Worm (Caenorhabditis elegans) whole organism, mixed stage, embryonic: Measurements from ENCODE around the gene F45E1.2.

Experiments
- M03D4.4 ChIP-seq: sonication (generic microtip); optimal IDR thresholded peaks from 2 replicates; lab custom pipeline; 2017; ENCODE audit warnings: mild to moderate bottlenecking, missing genetic modification characterization, missing compliant biosample characterization
- bed-3 ChIP-seq: fragments of 200-800 bp; sonication (Bioruptor generic); optimal IDR thresholded peaks from 3 replicates; lab custom pipeline; 2018; ENCODE audit warnings: mild to moderate bottlenecking, missing genetic modification characterization, moderate library complexity, missing compliant biosample characterization
- blmp-1 ChIP-seq: fragments of 150-350 bp; optimal IDR thresholded peaks from 2 replicates; lab custom pipeline; 2014; ENCODE audit warnings: missing biosample characterization, missing genetic modification characterization
- ceh-39 ChIP-seq: fragments of 150-350 bp; optimal IDR thresholded peaks from 2 replicates; lab custom pipeline; 2014; ENCODE audit warnings: missing biosample characterization, missing genetic modification characterization
- ceh-43 ChIP-seq: fragments of 200-800 bp; sonication (Bioruptor generic); optimal IDR thresholded peaks from 2 replicates; lab custom pipeline; 2018; ENCODE audit warnings: mild to moderate bottlenecking, missing genetic modification characterization, moderate library complexity, missing compliant biosample characterization
- ceh-83 ChIP-seq: fragments of 200-800 bp; sonication (Bioruptor generic); optimal IDR thresholded peaks from 2 replicates; lab custom pipeline; 2018; ENCODE audit warnings: mild to moderate bottlenecking, missing genetic modification characterization, missing compliant biosample characterization
- ces-1 ChIP-seq: fragments of 150-350 bp; optimal IDR thresholded peaks from 2 replicates; lab custom pipeline; 2014; ENCODE audit warnings: missing biosample characterization, missing genetic modification reagents, missing genetic modification characterization
- cnd-1 ChIP-seq: fragments of 200-800 bp; sonication (Bioruptor generic); optimal IDR thresholded peaks from 2 replicates; lab custom pipeline; 2018; ENCODE audit warnings: mild to moderate bottlenecking, missing genetic modification characterization, missing compliant biosample characterization
- drap-1 ChIP-seq: fragments of 200-800 bp; sonication (Bioruptor generic); optimal IDR thresholded peaks from 3 replicates; lab custom pipeline; 2018; ENCODE audit warnings: mild to moderate bottlenecking, missing genetic modification characterization, missing compliant biosample characterization
- elt-1 ChIP-seq: sonication (generic microtip); optimal IDR thresholded peaks from 2 replicates; lab custom pipeline; 2017; ENCODE audit warnings: missing genetic modification characterization, mild to moderate bottlenecking, missing compliant biosample characterization, antibody characterized with exemption, moderate library complexity, borderline replicate concordance; ENCODE audit not compliant: insufficient read depth
- elt-3 ChIP-seq: fragments of 150-350 bp; optimal IDR thresholded peaks from 2 replicates; lab custom pipeline; 2014; ENCODE audit warnings: missing biosample characterization, missing genetic modification characterization
- flh-1 ChIP-seq: fragments of 200-800 bp; sonication (Bioruptor generic); optimal IDR thresholded peaks from 2 replicates; lab custom pipeline; 2018; ENCODE audit warnings: mild to moderate bottlenecking, missing genetic modification characterization, moderate library complexity, missing compliant biosample characterization
- ham-2 ChIP-seq: fragments of 200-800 bp; sonication (Bioruptor generic); optimal IDR thresholded peaks from 2 replicates; lab custom pipeline; 2018; ENCODE audit warnings: mild to moderate bottlenecking, missing genetic modification characterization, missing compliant biosample characterization
- hlh-1 ChIP-seq: fragments of 150-350 bp; optimal IDR thresholded peaks from 2 replicates; lab custom pipeline; 2014; ENCODE audit warnings: missing biosample characterization, missing genetic modification reagents, missing genetic modification characterization
- lin-13 ChIP-seq: fragments of 150-350 bp; optimal IDR thresholded peaks from 2 replicates; lab custom pipeline; 2014; ENCODE audit warnings: missing biosample characterization, missing genetic modification characterization
- lin-32 ChIP-seq: fragments of 200-800 bp; sonication (Bioruptor generic); optimal IDR thresholded peaks from 2 replicates; lab custom pipeline; 2018; ENCODE audit warnings: mild to moderate bottlenecking, missing genetic modification characterization, missing compliant biosample characterization
- lsy-2 ChIP-seq: fragments of 150-350 bp; optimal IDR thresholded peaks from 2 replicates; lab custom pipeline; 2014; ENCODE audit warnings: missing biosample characterization, missing genetic modification characterization
- mab-5 ChIP-seq: fragments of 150-350 bp; optimal IDR thresholded peaks from 2 replicates; lab custom pipeline; 2014; ENCODE audit warnings: missing biosample characterization, missing genetic modification characterization
- mls-2 ChIP-seq: sonication (generic microtip); optimal IDR thresholded peaks from 2 replicates; lab custom pipeline; 2016; ENCODE audit warnings: mild to moderate bottlenecking, missing genetic modification characterization, moderate library complexity, missing compliant biosample characterization
- nhr-2 ChIP-seq: fragments of 150-350 bp; optimal IDR thresholded peaks from 2 replicates; lab custom pipeline; 2014; ENCODE audit warnings: missing biosample characterization, missing genetic modification characterization
- nhr-237 ChIP-seq: fragments of 150-350 bp; optimal IDR thresholded peaks from 2 replicates; lab custom pipeline; 2014; ENCODE audit warnings: missing biosample characterization, missing genetic modification characterization
- nhr-28 ChIP-seq: fragments of 150-350 bp; optimal IDR thresholded peaks from 2 replicates; lab custom pipeline; 2014; ENCODE audit warnings: missing biosample characterization, missing genetic modification characterization
- nhr-76 ChIP-seq: sonication (generic microtip); optimal IDR thresholded peaks from 2 replicates; lab custom pipeline; 2017; ENCODE audit warnings: missing biosample characterization, missing genetic modification characterization
- sem-2 ChIP-seq: fragments of 200-800 bp; sonication (Bioruptor generic); optimal IDR thresholded peaks from 2 replicates; lab custom pipeline; 2018; ENCODE audit warnings: mild to moderate bottlenecking, missing genetic modification characterization, missing compliant biosample characterization
- snpc-4 ChIP-seq: fragments of 150-350 bp; optimal IDR thresholded peaks from 2 replicates; lab custom pipeline; 2014; ENCODE audit warnings: missing biosample characterization, missing genetic modification characterization
- sptf-1 ChIP-seq: sonication (generic microtip); optimal IDR thresholded peaks from 2 replicates; lab custom pipeline; 2017; ENCODE audit warnings: mild to moderate bottlenecking, missing genetic modification characterization, moderate library complexity, missing compliant biosample characterization
- tbx-8 ChIP-seq: fragments of 200-800 bp; sonication (Bioruptor generic); optimal IDR thresholded peaks from 2 replicates; lab custom pipeline; 2018; ENCODE audit warnings: mild to moderate bottlenecking, missing genetic modification characterization, moderate library complexity, missing compliant biosample characterization
- unc-120 ChIP-seq: sonication (generic microtip); optimal IDR thresholded peaks from 2 replicates; lab custom pipeline; 2017; ENCODE audit warnings: missing genetic modification characterization, missing compliant biosample characterization; ENCODE audit not compliant: poor library complexity, severe bottlenecking
- unc-39 ChIP-seq: fragments of 150-350 bp; optimal IDR thresholded peaks from 2 replicates; lab custom pipeline; 2014; ENCODE audit warnings: missing biosample characterization, missing genetic modification characterization
- unc-62 ChIP-seq: fragments of 150-350 bp; optimal IDR thresholded peaks from 2 replicates; lab custom pipeline; 2014; ENCODE audit warnings: missing biosample characterization, missing genetic modification reagents, missing genetic modification characterization
- zip-8 ChIP-seq: fragments of 150-350 bp; optimal IDR thresholded peaks from 2 replicates; lab custom pipeline; 2014; ENCODE audit warnings: missing biosample characterization, missing genetic modification characterization
- ztf-11 ChIP-seq: fragments of 150-350 bp; optimal IDR thresholded peaks from 2 replicates; lab custom pipeline; 2014; ENCODE audit warnings: missing biosample characterization, missing genetic modification characterization

F45E1.2 gene

DNA sequence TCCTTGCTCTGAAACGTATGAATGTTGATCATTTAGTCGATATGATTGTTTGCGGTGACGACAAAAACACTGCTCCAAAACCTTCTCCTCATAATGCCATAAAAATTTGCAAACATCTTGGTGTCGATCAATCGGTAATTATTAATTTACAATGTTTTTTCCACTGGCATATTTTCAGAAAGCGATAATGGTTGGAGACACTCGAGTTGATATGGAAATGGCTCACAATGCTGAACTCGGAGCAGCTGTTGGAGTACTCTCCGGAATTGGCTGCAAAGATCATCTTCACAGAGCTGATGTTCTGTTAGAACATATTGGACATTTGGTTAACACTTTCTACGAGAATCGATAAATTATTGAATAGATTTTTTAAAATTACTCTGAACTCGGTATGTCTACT is 15.1 kb upstream of the F45E1.2 start:
- TF ChIP-seq lsy-2 (tag; lab: Kevin White, UChicago) (no peak), ceh-39 (no peak), ceh-43 (no peak), unc-62 (GFP tag; lab: Kevin White, UChicago) (no peak), sem-2 (GFP tag; lab: Kevin White, UChicago) (no peak), M03D4.4 (tag; lab: Kevin White, UChicago) (no peak), unc-39 (tag; lab: Kevin White, UChicago) (no peak), hlh-1 (tag; lab: Kevin White, UChicago) (no peak), unc-120 (tag; lab: Kevin White, UChicago) (no peak), ceh-83 (GFP tag; lab: Kevin White, UChicago) (no peak), ztf-11 (no peak), snpc-4 (tag; lab: Kevin White, UChicago) (no peak), elt-3 (tag; lab: Kevin White, UChicago) (no peak), drap-1 (no peak), lin-32 (GFP tag; lab: Kevin White, UChicago) (no peak), bed-3 (GFP tag; lab: Kevin White, UChicago) (no peak)

DNA sequence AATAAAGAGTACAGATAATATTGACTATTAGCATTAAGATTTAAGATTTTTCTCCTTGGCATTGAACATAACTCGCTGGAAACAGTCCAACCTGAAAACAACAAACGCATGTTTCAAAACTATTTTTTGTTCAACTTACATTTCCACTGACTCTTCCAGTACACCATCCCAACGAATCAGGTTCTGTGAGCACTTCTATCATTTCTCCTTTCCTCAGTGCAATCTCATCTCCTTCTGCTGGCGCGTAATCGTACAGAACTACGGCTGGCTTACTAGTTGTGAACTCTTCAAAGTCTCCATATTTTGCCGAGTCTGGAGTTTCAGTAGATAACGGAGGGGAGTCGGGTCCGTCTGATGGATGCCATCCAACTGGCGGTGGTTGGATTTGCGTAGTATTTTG is 14.4 kb upstream of the F45E1.2 start:
- no peak for TF ChIP-seq elt-3 (tag; lab: Kevin White, UChicago)
- TF ChIP-seq nhr-237 (tag; lab: Kevin White, UChicago): no peak
- TF ChIP-seq zip-8 (tag; lab: Kevin White, UChicago): no peak
- TF ChIP-seq unc-120 (tag; lab: Kevin White, UChicago): no peak
- no peak for TF ChIP-seq lin-32 (GFP tag; lab: Kevin White, UChicago)
- TF ChIP-seq sem-2 (GFP tag; lab: Kevin White, UChicago): no peak
- no peak for TF ChIP-seq flh-1
- no peak for TF ChIP-seq elt-1 (tag; lab: Kevin White, UChicago)
- TF ChIP-seq ceh-83 (GFP tag; lab: Kevin White, UChicago): no peak
- no peak for TF ChIP-seq nhr-28 (tag; lab: Kevin White, UChicago)

- TF ChIP-seq elt-3 (tag; lab: Kevin White, UChicago) (no peak), mab-5 (tag; lab: Kevin White, UChicago) (no peak), mls-2 (tag; lab: Kevin White, UChicago) (no peak), nhr-2 (tag; lab: Kevin White, UChicago) (no peak), M03D4.4 (tag; lab: Kevin White, UChicago) (no peak), ceh-39 (no peak), hlh-1 (tag; lab: Kevin White, UChicago) (no peak), ceh-83 (GFP tag; lab: Kevin White, UChicago) (no peak), tbx-8 (GFP tag; lab: Kevin White, UChicago) (no peak), sptf-1 (no peak), snpc-4 (tag; lab: Kevin White, UChicago) (no peak), lin-13 (tag; lab: Kevin White, UChicago) (no peak), sem-2 (GFP tag; lab: Kevin White, UChicago) (no peak), drap-1 (no peak), nhr-237 (tag; lab: Kevin White, UChicago) (no peak), ceh-43 (no peak), ham-2 (GFP tag; lab: Kevin White, UChicago) (no peak), ces-1 (no peak), unc-62 (GFP tag; lab: Kevin White, UChicago) (no peak), blmp-1 (tag; lab: Kevin White, UChicago) (no peak)
These were observed 13.3 kb upstream of the F45E1.2 start for ce11 chrX:7990282-7990681.

DNA sequence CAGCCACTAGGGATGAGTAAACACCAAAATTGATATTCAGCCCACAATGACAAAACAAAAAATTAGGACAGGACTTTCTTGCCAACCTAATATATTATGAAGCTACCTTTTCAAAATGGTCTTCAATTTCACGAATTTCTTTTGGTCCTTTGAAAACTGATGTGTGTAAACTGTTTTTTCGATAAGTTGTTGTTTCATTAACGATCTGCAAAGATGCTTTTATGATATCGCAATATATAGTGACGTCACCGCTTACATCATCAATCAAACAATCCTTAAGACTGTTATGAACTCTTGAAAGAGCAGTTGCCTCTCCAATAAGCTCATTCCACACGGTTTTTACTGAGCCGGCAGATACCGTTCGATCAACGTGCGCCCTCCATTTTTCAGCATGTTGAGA is 11.4 kb upstream of the F45E1.2 start:
- no peak for TF ChIP-seq elt-1 (tag; lab: Kevin White, UChicago)
- peak; percentile 74 for TF ChIP-seq zip-8 (tag; lab: Kevin White, UChicago)
- TF ChIP-seq flh-1: no peak
- no peak for TF ChIP-seq ceh-39

DNA sequence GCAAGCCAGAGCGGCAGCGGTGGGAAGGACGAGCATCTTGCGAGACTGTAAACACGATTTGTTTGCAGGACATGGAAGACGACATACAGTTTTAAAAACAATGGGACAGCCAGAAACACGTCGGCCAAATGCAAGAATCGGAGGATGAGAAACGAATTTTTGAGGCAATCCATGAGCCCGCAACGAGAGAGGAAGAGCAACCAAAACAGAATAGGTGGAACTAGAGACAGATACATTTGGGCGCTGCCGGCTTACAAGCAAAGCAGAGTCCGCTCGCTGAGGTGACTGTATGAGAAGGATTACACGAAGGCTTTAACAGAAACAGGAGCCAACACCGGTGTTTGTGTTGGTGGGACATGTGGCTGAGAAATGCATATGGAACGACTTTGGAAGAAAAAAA is 9.0 kb upstream of the F45E1.2 start:
- no peak for TF ChIP-seq mls-2 (tag; lab: Kevin White, UChicago)
- no peak for TF ChIP-seq nhr-28 (tag; lab: Kevin White, UChicago)
- no peak for TF ChIP-seq lin-13 (tag; lab: Kevin White, UChicago)
- no peak for TF ChIP-seq lin-32 (GFP tag; lab: Kevin White, UChicago)
- TF ChIP-seq elt-1 (tag; lab: Kevin White, UChicago): no peak
- TF ChIP-seq snpc-4 (tag; lab: Kevin White, UChicago): no peak
- no peak for TF ChIP-seq mab-5 (tag; lab: Kevin White, UChicago)
- TF ChIP-seq hlh-1 (tag; lab: Kevin White, UChicago): no peak
- no peak for TF ChIP-seq ceh-83 (GFP tag; lab: Kevin White, UChicago)
- no peak for TF ChIP-seq sem-2 (GFP tag; lab: Kevin White, UChicago)
- no peak for TF ChIP-seq zip-8 (tag; lab: Kevin White, UChicago)
- no peak for TF ChIP-seq tbx-8 (GFP tag; lab: Kevin White, UChicago)
- no peak for TF ChIP-seq nhr-76 (tag; lab: Kevin White, UChicago)
- TF ChIP-seq cnd-1 (tag; lab: Kevin White, UChicago): no peak
- no peak for TF ChIP-seq nhr-2 (tag; lab: Kevin White, UChicago)
- no peak for TF ChIP-seq unc-120 (tag; lab: Kevin White, UChicago)
- no peak for TF ChIP-seq M03D4.4 (tag; lab: Kevin White, UChicago)
- no peak for TF ChIP-seq unc-39 (tag; lab: Kevin White, UChicago)
